Fruit fly (Drosophila melanogaster) whole organism, pupa: Measurements from ENCODE around the gene Kal1.
A peak's percentile ranks its signal among the peaks of the same experiment; 100 is the strongest.

Experiments
- CG10348 ChIP-seq: fragments of 200-800 bp; sonication (Bioruptor generic); IDR thresholded peaks from 2 replicates; pipeline ENCODE4 v1.3.6; 2022; ENCODE audit warnings: missing biosample characterization, missing genetic modification characterization
- CG12605 ChIP-seq: fragments of 200-800 bp; sonication (Bioruptor generic); IDR thresholded peaks from 2 replicates; pipeline ENCODE4 v1.3.6; 2022; ENCODE audit warnings: missing biosample characterization, missing genetic modification characterization
- CG13204 ChIP-seq: fragments of 200-800 bp; sonication (Bioruptor generic); optimal IDR thresholded peaks from 2 replicates; lab custom pipeline; 2018; ENCODE audit warnings: missing biosample characterization, mild to moderate bottlenecking, missing genetic modification characterization, moderate library complexity
- CG15710 ChIP-seq: fragments of 200-800 bp; sonication (Bioruptor generic); optimal IDR thresholded peaks from 2 replicates; lab custom pipeline; 2018; ENCODE audit warnings: missing biosample characterization, mild to moderate bottlenecking, missing genetic modification characterization, moderate library complexity
- CG17806 ChIP-seq: fragments of 200-800 bp; sonication (Bioruptor generic); optimal IDR thresholded peaks from 2 replicates; lab custom pipeline; 2018; ENCODE audit warnings: missing biosample characterization, mild to moderate bottlenecking, missing genetic modification characterization, moderate library complexity
- CG4496 ChIP-seq: fragments of 200-800 bp; sonication (Bioruptor generic); IDR thresholded peaks from 3 replicates; pipeline ENCODE4 v1.3.6; 2022; ENCODE audit warnings: missing biosample characterization, missing genetic modification characterization
- CG8159 ChIP-seq: fragments of 200-800 bp; sonication (Bioruptor generic); optimal IDR thresholded peaks from 3 replicates; lab custom pipeline; 2018; ENCODE audit warnings: missing biosample characterization, mild to moderate bottlenecking, missing genetic modification characterization, moderate library complexity
- CG9948 ChIP-seq: fragments of 200-800 bp; sonication (Bioruptor generic); optimal IDR thresholded peaks from 2 replicates; lab custom pipeline; 2018; ENCODE audit warnings: missing biosample characterization, mild to moderate bottlenecking, missing genetic modification characterization, moderate library complexity
- EcR ChIP-seq: fragments of 200-800 bp; sonication (Bioruptor generic); optimal IDR thresholded peaks from 3 replicates; lab custom pipeline; 2019; ENCODE audit warnings: missing biosample characterization, missing genetic modification characterization, mild to moderate bottlenecking, moderate library complexity, missing genetic modification reagents
- Ets98B ChIP-seq: fragments of 200-800 bp; sonication (Bioruptor generic); IDR thresholded peaks from 2 replicates; pipeline ENCODE4 v1.3.6; 2022; ENCODE audit warnings: missing biosample characterization, missing genetic modification characterization
- Snoo ChIP-seq: fragments of 200-800 bp; sonication (Bioruptor generic); optimal IDR thresholded peaks from 3 replicates; lab custom pipeline; 2017; ENCODE audit warnings: missing biosample characterization, mild to moderate bottlenecking, missing genetic modification characterization, inconsistent platforms
- fd96Ca ChIP-seq: fragments of 200-800 bp; sonication (Bioruptor generic); IDR thresholded peaks from 3 replicates; pipeline ENCODE4 v1.3.6; 2022; ENCODE audit warnings: missing biosample characterization, missing genetic modification characterization

dm6 chr3R:24106059-24106631, 35.0 kb upstream of the Kal1 start:
- TF ChIP-seq CG12605 (GFP tag; lab: Robert Waterston, UW): no peak
- no peak for TF ChIP-seq CG4496
- TF ChIP-seq CG15710 (tag; lab: Kevin White, UChicago): peak; percentile 1
- TF ChIP-seq CG13204 (GFP tag; lab: Kevin White, UChicago): no peak
- TF ChIP-seq CG9948 (tag; lab: Kevin White, UChicago): no peak
- TF ChIP-seq CG10348 (GFP tag; lab: Robert Waterston, UW): no peak
- peak; percentile 10 for TF ChIP-seq CG8159 (tag; lab: Kevin White, UChicago)
- TF ChIP-seq Ets98B: no peak
- TF ChIP-seq Snoo (tag; lab: Kevin White, UChicago): peak; percentile 47
- peak; percentile 94 for TF ChIP-seq EcR
- TF ChIP-seq fd96Ca (GFP tag; lab: Robert Waterston, UW): no peak
- TF ChIP-seq CG17806 (tag; lab: Kevin White, UChicago): peak; percentile 41
